Worm (Caenorhabditis elegans): ENCODE measurements around the gene srg-10.

srg-10 gene

ce11 chrIII:4668073-4668472 is 9.5 kb upstream of the srg-10 start:
- TF ChIP-seq ceh-28 (tag; optimal IDR thresholded peaks at IDR 0.05) (no peak), mml-1 (tag; optimal IDR thresholded peaks at IDR 0.05) (no peak), ZK546.5 (tag; optimal IDR thresholded peaks at IDR 0.05) (no peak), nhr-28 (tag; optimal IDR thresholded peaks at IDR 0.05) (no peak), unc-39 (tag; optimal IDR thresholded peaks at IDR 0.05) (no peak), sea-2 (GFP tag; optimal IDR thresholded peaks at IDR 0.05) (no peak), fkh-2 (tag; optimal IDR thresholded peaks at IDR 0.05) (no peak), zag-1 (tag; optimal IDR thresholded peaks at IDR 0.05) (no peak), pha-4 (tag; optimal IDR thresholded peaks at IDR 0.05) (peak; percentile 66), daf-12 (tag; optimal IDR thresholded peaks at IDR 0.05) (no peak), egl-27 (tag; optimal IDR thresholded peaks at IDR 0.05) (no peak), ama-1 (optimal IDR thresholded peaks at IDR 0.05) (no peak), nhr-77 (tag; optimal IDR thresholded peaks at IDR 0.05) (no peak), egl-5 (tag; optimal IDR thresholded peaks at IDR 0.05) (no peak), pqm-1 (tag; optimal IDR thresholded peaks at IDR 0.05) (peak; percentile 66), nhr-25 (tag; optimal IDR thresholded peaks at IDR 0.05) (no peak), ztf-4 (tag; optimal IDR thresholded peaks at IDR 0.05) (no peak), lin-15B (tag; optimal IDR thresholded peaks at IDR 0.05) (no peak), tbx-2 (tag; optimal IDR thresholded peaks at IDR 0.05) (no peak), R02D3.7 (tag; optimal IDR thresholded peaks at IDR 0.05) (no peak), elt-2 (tag; optimal IDR thresholded peaks at IDR 0.05) (peak; percentile 62), skn-1 (tag; optimal IDR thresholded peaks at IDR 0.05) (no peak)

- TF ChIP-seq daf-12 (tag; optimal IDR thresholded peaks at IDR 0.05) (no peak), elt-2 (tag; optimal IDR thresholded peaks at IDR 0.05) (no peak), tbx-2 (tag; optimal IDR thresholded peaks at IDR 0.05) (no peak), nfya-1 (tag; optimal IDR thresholded peaks at IDR 0.05; ENCODE audit: insufficient read depth) (no peak), pha-4 (tag; optimal IDR thresholded peaks at IDR 0.05) (no peak), ceh-9 (tag; optimal IDR thresholded peaks at IDR 0.05) (no peak), fkh-2 (tag; optimal IDR thresholded peaks at IDR 0.05) (no peak), nhr-237 (tag; optimal IDR thresholded peaks at IDR 0.05) (no peak), snpc-4 (tag; optimal IDR thresholded peaks at IDR 0.05) (no peak), nhr-23 (tag; optimal IDR thresholded peaks at IDR 0.05) (no peak), lin-39 (tag; optimal IDR thresholded peaks at IDR 0.05) (no peak), lin-15B (tag; optimal IDR thresholded peaks at IDR 0.05) (no peak), ceh-82 (tag; optimal IDR thresholded peaks at IDR 0.05) (no peak), nhr-76 (tag; optimal IDR thresholded peaks at IDR 0.05) (no peak), egl-27 (tag; optimal IDR thresholded peaks at IDR 0.05) (no peak), nhr-25 (tag; optimal IDR thresholded peaks at IDR 0.05) (no peak), mml-1 (tag; optimal IDR thresholded peaks at IDR 0.05) (no peak)
Observed at ce11 chrIII:4671491-4671890, 6.1 kb upstream of the srg-10 start, which contains the start of gene T23F11.11. Gene T23F11.11, minus strand, starts transcription at chrIII:4671591.

ce11 chrIII:4671949-4672348 is 5.6 kb upstream of the srg-10 start, which contains the start of gene srg-13:
Gene srg-13, plus strand, starts transcription at chrIII:4672249.
- TF ChIP-seq nhr-12 (tag; optimal IDR thresholded peaks at IDR 0.05) = no peak
- TF ChIP-seq ztf-11 (tag; optimal IDR thresholded peaks at IDR 0.05) = no peak
- no peak for TF ChIP-seq ceh-82 (tag; optimal IDR thresholded peaks at IDR 0.05)
- TF ChIP-seq fkh-2 (tag; optimal IDR thresholded peaks at IDR 0.05) = no peak
- TF ChIP-seq pqm-1 (tag; optimal IDR thresholded peaks at IDR 0.05) = no peak
- no peak for TF ChIP-seq nhr-28 (tag; optimal IDR thresholded peaks at IDR 0.05)
- no peak for TF ChIP-seq egl-5 (tag; optimal IDR thresholded peaks at IDR 0.05)
- no peak for TF ChIP-seq lin-39 (tag; optimal IDR thresholded peaks at IDR 0.05)
- no peak for TF ChIP-seq elt-2 (tag; optimal IDR thresholded peaks at IDR 0.05)
- no peak for TF ChIP-seq nhr-76 (tag; optimal IDR thresholded peaks at IDR 0.05)
- TF ChIP-seq nhr-77 (tag; optimal IDR thresholded peaks at IDR 0.05) = no peak
- no peak for TF ChIP-seq pha-4 (tag; optimal IDR thresholded peaks at IDR 0.05)
- no peak for TF ChIP-seq mdl-1 (tag; optimal IDR thresholded peaks at IDR 0.05)
- TF ChIP-seq nhr-11 (tag; optimal IDR thresholded peaks at IDR 0.05) = no peak
- no peak for TF ChIP-seq ceh-9 (tag; optimal IDR thresholded peaks at IDR 0.05)
- TF ChIP-seq elt-1 (tag; optimal IDR thresholded peaks at IDR 0.05) = no peak
- TF ChIP-seq fkh-10 (GFP tag; optimal IDR thresholded peaks at IDR 0.05) = no peak

ce11 chrIII:4679963-4680484 is 2.5 kb downstream of the srg-10 start, which contains the start of gene srg-11:
Gene srg-11, plus strand, starts transcription at chrIII:4680013.
- TF ChIP-seq sea-2 (GFP tag; optimal IDR thresholded peaks at IDR 0.05) (no peak), nhr-12 (tag; optimal IDR thresholded peaks at IDR 0.05) (no peak), nhr-237 (tag; optimal IDR thresholded peaks at IDR 0.05) (no peak), nhr-43 (tag; optimal IDR thresholded peaks at IDR 0.05; ENCODE audit: poor library complexity, severe bottlenecking) (no peak), ZK546.5 (tag; optimal IDR thresholded peaks at IDR 0.05) (no peak), lsy-12 (tag; optimal IDR thresholded peaks at IDR 0.05) (no peak), nhr-77 (tag; optimal IDR thresholded peaks at IDR 0.05) (no peak)
